Fruit fly (Drosophila melanogaster) S2 (cell line): ENCODE measurements around the gene Gs2.

Source experiments
- CG8478 ChIP-seq: fragments of >200 bp; optimal IDR thresholded peaks from 2 replicates; lab custom pipeline; 2018
- CTCF ChIP-seq, 2 experiments: fragments of >200 bp; optimal IDR thresholded peaks; 2 replicates each; lab custom pipeline; 2018

Gene Gs2

DNA sequence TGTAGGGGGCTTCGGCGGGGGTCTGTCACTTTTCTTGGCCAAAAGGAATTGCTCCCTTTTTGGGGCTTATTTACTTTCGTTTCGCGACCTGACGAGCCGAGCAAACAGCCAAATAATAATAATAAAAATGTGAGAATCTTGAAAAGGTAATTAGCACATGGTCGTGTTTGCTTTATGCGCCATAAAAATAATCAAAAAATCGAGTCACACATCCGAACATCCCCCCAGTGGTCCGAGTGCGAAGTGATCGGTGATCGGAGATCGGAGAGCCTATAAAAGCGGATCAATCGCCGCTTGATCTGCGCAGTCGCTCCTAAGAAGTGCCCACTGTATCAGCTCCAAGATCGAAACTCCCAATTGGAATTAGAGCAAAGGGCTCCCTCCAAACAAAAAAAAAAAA is at the start of gene Gs2:
TSS of gene Gs2 (plus strand) at position 301 of the 400 bp plus-strand sequence.
- TF ChIP-seq CG8478 (lab: Kevin White, UChicago): no peak

dm6 chrX:11374320-11374719 is 48.3 kb upstream of the Gs2 start:
- no peak for TF ChIP-seq CG8478 (lab: Kevin White, UChicago)
- TF ChIP-seq CTCF (optimal IDR thresholded peaks at IDR 0.05; lab: Kevin White, UChicago): no peak

DNA sequence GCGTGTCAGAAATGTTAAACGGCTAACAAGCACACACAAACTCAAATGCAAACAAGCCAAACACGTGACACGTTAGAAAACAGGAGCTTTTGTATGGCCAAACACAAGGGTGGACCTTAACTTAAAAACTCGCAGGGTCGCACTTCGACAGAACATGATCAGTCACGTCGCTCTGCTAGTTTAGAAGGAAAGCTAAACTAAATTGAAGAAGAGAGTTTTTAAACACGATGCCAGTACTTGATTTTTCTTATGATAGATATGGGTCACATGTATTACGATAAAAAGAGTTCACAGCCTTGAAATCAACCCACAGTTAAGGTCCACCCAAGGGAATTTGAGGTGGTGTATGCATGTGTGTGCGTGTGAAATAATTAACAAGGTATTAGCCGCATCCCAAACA is 44.2 kb upstream of the Gs2 start:
- TF ChIP-seq CTCF (optimal IDR thresholded peaks at IDR 0.05; lab: Kevin White, UChicago) (no peak), CG8478 (lab: Kevin White, UChicago) (no peak)

dm6 chrX:11379139-11379538 is 43.5 kb upstream of the Gs2 start:
- TF ChIP-seq CG8478 (lab: Kevin White, UChicago) (no peak), CTCF (optimal IDR thresholded peaks at IDR 0.05; lab: Kevin White, UChicago) (no peak)

- TF ChIP-seq CG8478 (lab: Kevin White, UChicago): no peak
- TF ChIP-seq CTCF (optimal IDR thresholded peaks at IDR 0.05; lab: Kevin White, UChicago): no peak
Measured at dm6 chrX:11379747-11380146, 42.9 kb upstream of the Gs2 start.

dm6 chrX:11382588-11382987 is 40.0 kb upstream of the Gs2 start:
- no peak for TF ChIP-seq CG8478 (lab: Kevin White, UChicago)
- no peak for TF ChIP-seq CTCF (optimal IDR thresholded peaks at IDR 0.05; lab: Kevin White, UChicago)

DNA sequence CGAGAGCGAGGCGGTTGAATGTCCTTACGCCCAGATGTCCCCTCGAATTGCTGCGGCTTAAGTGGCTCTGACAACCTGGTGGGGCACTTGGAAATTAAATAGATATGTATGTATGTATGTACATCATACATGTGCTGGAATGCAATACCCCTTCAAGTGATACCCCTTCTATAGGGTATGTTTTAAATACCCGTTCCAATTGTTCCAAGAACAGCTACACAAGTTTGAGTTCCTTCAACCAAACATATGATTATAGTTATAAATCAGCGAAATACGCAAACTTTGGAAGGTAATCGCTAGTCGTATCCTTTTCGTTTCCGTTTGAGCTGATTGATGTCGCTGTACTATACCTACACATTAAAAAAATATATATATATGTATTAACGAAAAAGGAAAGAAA is 39.1 kb upstream of the Gs2 start:
- TF ChIP-seq CTCF (optimal IDR thresholded peaks at IDR 0.05; lab: Kevin White, UChicago) (no peak), CG8478 (lab: Kevin White, UChicago) (no peak)

DNA sequence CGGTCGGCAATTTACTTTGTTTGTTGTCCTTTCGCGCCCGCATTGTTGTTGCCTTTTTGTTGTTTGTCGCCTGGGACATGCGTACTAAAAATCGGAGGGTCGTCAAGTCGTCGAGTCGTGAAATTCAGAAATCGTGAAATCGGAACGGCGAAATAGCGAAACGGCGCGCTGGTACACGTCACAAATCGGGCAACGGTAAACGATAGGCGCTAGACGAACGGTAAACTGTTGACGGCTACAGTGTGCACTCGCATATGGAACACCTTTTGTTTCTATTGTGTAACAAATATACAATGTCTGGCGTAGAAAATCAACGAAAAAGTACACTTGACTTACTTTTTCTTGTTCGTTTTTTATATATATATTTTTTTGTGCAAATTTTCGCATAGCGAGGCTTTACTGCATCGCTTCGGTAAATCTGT is 38.6 kb upstream of the Gs2 start:
- TF ChIP-seq CG8478 (lab: Kevin White, UChicago): no peak
- TF ChIP-seq CTCF (optimal IDR thresholded peaks at IDR 0.05; lab: Kevin White, UChicago): no peak

DNA sequence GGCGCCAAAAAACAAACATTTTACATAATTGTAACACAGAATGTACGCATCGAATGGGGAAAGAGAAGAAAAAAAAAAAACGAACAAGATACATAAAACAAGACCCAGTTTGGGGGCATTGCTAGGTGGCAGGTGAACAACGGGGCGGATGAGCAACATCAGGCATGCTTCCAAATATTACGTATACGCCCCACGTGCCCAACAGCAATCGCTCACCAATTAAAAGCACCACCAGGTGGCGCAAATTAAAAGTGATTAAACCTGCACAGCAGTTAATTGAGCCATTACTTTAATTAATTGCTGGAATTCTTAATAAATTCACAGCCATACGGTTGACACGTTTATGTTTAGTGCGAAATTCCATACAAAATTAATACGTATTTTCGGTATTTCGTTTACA is 37.1 kb upstream of the Gs2 start:
- no peak for TF ChIP-seq CTCF (optimal IDR thresholded peaks at IDR 0.05; lab: Kevin White, UChicago)
- no peak for TF ChIP-seq CG8478 (lab: Kevin White, UChicago)

DNA sequence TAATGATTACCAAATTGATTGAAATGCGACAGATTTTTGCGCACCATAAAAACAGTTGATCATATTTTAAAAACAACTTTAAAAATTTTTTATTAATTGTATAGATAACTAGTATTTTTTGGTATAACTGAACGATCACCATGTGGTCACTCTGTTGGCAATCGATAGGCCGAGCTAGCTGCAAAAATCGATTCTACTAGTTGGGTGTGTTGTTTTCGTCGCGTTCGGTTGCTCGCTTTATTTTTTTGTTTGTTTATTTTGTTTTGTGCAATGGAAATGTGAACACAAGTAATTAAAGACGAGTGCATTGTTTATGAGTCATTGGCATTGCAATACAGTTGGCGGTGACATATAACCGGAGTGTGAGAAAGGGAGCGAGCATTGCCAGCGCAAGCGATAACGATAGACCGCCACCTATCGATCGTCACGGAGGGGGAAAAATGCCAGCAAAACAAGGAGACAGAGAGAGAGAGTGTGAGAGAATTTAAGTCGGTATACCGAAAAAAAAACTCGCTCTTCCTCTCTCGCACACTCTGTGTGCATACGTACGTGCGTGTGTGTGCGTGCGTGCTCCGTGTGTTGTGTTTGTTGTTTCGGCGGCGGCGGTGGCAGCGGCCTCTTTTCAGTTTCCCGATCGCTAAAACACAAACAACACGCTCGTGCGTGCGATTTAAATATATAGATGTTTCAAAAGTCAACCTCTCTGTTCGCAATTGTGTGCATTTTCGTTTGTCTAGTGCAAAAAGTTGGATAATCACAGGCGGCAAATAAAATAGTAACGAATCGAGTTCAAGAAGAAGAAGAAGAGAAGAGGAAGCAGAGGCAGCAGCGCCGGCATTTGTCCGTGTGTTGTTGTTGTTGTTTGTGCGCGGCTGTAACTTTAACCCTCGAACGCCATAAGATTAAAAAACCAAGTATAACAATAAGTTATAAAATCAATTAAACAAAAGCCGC is 32.9 kb upstream of the Gs2 start:
- no peak for TF ChIP-seq CG8478 (lab: Kevin White, UChicago)
- no peak for TF ChIP-seq CTCF (optimal IDR thresholded peaks at IDR 0.05; lab: Kevin White, UChicago)

DNA sequence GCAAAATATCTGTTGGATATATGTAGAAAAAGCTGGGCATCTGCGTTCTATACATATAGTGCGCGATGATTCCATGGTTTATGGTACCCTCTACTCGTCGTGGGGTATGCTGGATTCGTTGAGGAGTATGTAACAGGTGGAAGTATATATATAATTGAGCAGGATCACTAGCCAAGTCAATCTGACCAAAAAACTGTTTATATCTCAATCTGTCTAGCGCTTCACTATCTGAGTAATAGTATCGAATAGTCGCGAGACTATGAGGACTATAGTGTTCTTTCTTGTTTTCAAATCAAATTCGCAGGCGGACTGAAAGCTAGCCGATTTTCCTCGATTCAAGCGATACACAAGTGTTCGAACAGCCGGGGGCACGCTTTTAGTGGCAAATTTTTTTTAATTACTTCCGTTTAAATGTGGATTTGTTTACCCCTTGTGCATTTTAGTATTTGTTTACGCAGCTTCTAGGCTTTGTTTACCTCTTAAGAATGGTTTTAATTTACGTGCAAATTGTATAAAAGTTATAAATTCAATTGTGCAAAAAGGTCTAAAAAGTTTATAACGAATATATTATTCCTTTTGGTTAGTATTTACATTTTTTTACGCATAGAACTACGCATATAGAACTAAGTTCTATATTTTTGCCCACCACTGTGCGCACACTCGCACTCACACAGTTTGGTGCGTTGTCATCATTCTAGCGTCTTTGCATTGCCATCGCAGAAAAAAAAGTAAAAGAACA is 31.8 kb upstream of the Gs2 start:
- TF ChIP-seq CTCF (optimal IDR thresholded peaks at IDR 0.05; lab: Kevin White, UChicago): no peak
- TF ChIP-seq CG8478 (lab: Kevin White, UChicago): no peak

dm6 chrX:11391364-11391915 is 31.2 kb upstream of the Gs2 start:
- TF ChIP-seq CTCF (optimal IDR thresholded peaks at IDR 0.05; lab: Kevin White, UChicago) (no peak), CG8478 (lab: Kevin White, UChicago) (no peak)

dm6 chrX:11393003-11393620 is 29.5 kb upstream of the Gs2 start:
- TF ChIP-seq CG8478 (lab: Kevin White, UChicago) (no peak), CTCF (optimal IDR thresholded peaks at IDR 0.05; lab: Kevin White, UChicago) (no peak)

- TF ChIP-seq CTCF (optimal IDR thresholded peaks at IDR 0.05; lab: Kevin White, UChicago) (no peak), CG8478 (lab: Kevin White, UChicago) (no peak)
Measured at dm6 chrX:11404247-11404646, 18.4 kb upstream of the Gs2 start.
